Fruit fly (Drosophila melanogaster) whole organism, embryonic: ENCODE results near the gene CG6470.
A peak's percentile ranks its signal among the peaks of the same experiment; 100 is the strongest.

Source experiments
- Atf-2 ChIP-seq: fragments of 200-800 bp; sonication (Bioruptor generic); optimal IDR thresholded peaks from 2 replicates; lab custom pipeline; 2016; ENCODE audit warnings: missing biosample characterization, missing genetic modification characterization
- B-H2 ChIP-seq: fragments of 200-800 bp; sonication (Bioruptor generic); optimal IDR thresholded peaks from 2 replicates; lab custom pipeline; 2018; ENCODE audit warnings: missing biosample characterization, mild to moderate bottlenecking, missing genetic modification characterization
- CG14667 ChIP-seq: fragments of 200-800 bp; sonication (Bioruptor generic); IDR thresholded peaks from 2 replicates; pipeline ENCODE4 v1.3.6; 2022; ENCODE audit warnings: missing biosample characterization, missing genetic modification characterization
- CG1603 ChIP-seq: fragments of 200-800 bp; sonication (Bioruptor generic); optimal IDR thresholded peaks from 2 replicates; lab custom pipeline; 2019; ENCODE audit warnings: missing biosample characterization, mild to moderate bottlenecking, missing genetic modification characterization, moderate library complexity
- CG16813 ChIP-seq: fragments of 200-800 bp; sonication (Bioruptor generic); IDR thresholded peaks from 3 replicates; pipeline ENCODE4 v1.3.6; 2022; ENCODE audit warnings: missing biosample characterization, missing genetic modification characterization; ENCODE audit not compliant: partially characterized antibody
- CG17328 ChIP-seq: fragments of 200-800 bp; sonication (Bioruptor generic); IDR thresholded peaks from 2 replicates; pipeline ENCODE4 v1.3.6; 2022; ENCODE audit warnings: missing biosample characterization, missing genetic modification characterization
- CG17359 ChIP-seq: fragments of 200-800 bp; sonication (Bioruptor generic); optimal IDR thresholded peaks from 3 replicates; lab custom pipeline; 2018; ENCODE audit warnings: missing biosample characterization, mild to moderate bottlenecking, missing genetic modification characterization, moderate library complexity
- CG2129 ChIP-seq: fragments of 200-800 bp; sonication (Bioruptor generic); IDR thresholded peaks from 2 replicates; pipeline ENCODE4 v1.3.6; 2022; ENCODE audit warnings: missing biosample characterization, missing genetic modification characterization; ENCODE audit not compliant: partially characterized antibody
- CG2875 ChIP-seq: fragments of 200-800 bp; sonication (Bioruptor generic); optimal IDR thresholded peaks from 2 replicates; lab custom pipeline; 2017; ENCODE audit warnings: missing biosample characterization, mild to moderate bottlenecking, missing genetic modification characterization, missing genetic modification reagents
- CG31365 ChIP-seq: fragments of 200-800 bp; sonication (Bioruptor generic); optimal IDR thresholded peaks from 2 replicates; lab custom pipeline; 2018; ENCODE audit warnings: missing biosample characterization, mild to moderate bottlenecking, missing genetic modification characterization
- CG34376 ChIP-seq: fragments of 200-800 bp; sonication (Bioruptor generic); optimal IDR thresholded peaks from 2 replicates; lab custom pipeline; 2018; ENCODE audit warnings: missing biosample characterization, mild to moderate bottlenecking, missing genetic modification characterization
- CG34422 ChIP-seq: fragments of 200-800 bp; sonication (Bioruptor generic); IDR thresholded peaks from 3 replicates; pipeline ENCODE4 v1.3.6; 2022; ENCODE audit warnings: missing biosample characterization, missing genetic modification characterization
- CG42726 ChIP-seq: fragments of 200-800 bp; sonication (Bioruptor generic); IDR thresholded peaks from 2 replicates; pipeline ENCODE4 v1.3.6; 2022; ENCODE audit warnings: missing biosample characterization, missing genetic modification characterization; ENCODE audit not compliant: partially characterized antibody
- CG4854 ChIP-seq: fragments of 200-800 bp; sonication (Bioruptor generic); optimal IDR thresholded peaks from 2 replicates; lab custom pipeline; 2016; ENCODE audit warnings: missing biosample characterization, missing genetic modification characterization, inconsistent platforms
- CG5245 ChIP-seq: fragments of 200-800 bp; sonication (Bioruptor generic); optimal IDR thresholded peaks from 3 replicates; lab custom pipeline; 2016; ENCODE audit warnings: missing biosample characterization, missing genetic modification characterization
- CG9609 ChIP-seq: fragments of 200-800 bp; sonication (Bioruptor generic); optimal IDR thresholded peaks from 3 replicates; lab custom pipeline; 2016; ENCODE audit warnings: missing biosample characterization, missing genetic modification characterization
- D ChIP-seq, 2 experiments: fragments of 200-800 bp in 1 of 2; fragments of >200 bp in 1 of 2; sonication (Bioruptor generic) in 1 of 2; optimal IDR thresholded peaks; 2 replicates in 1 of 2; 3 replicates in 1 of 2; lab custom pipeline; 2017; ENCODE audit warnings: mild to moderate bottlenecking in 1 of 2, missing biosample characterization in 1 of 2, missing genetic modification characterization in 1 of 2, missing genetic modification reagents in 1 of 2
- Deaf1 ChIP-seq: fragments of 200-800 bp; optimal IDR thresholded peaks from 3 replicates; lab custom pipeline; 2019; ENCODE audit warnings: missing biosample characterization, mild to moderate bottlenecking, missing genetic modification characterization, moderate library complexity
- Dll ChIP-seq: fragments of 200-800 bp; sonication (Bioruptor generic); IDR thresholded peaks from 4 replicates; pipeline ENCODE4 v1.3.6; 2022; ENCODE audit warnings: missing biosample characterization, missing genetic modification characterization; ENCODE audit not compliant: partially characterized antibody
- E2f1 ChIP-seq: fragments of 200-800 bp; sonication (Bioruptor generic); IDR thresholded peaks from 2 replicates; pipeline ENCODE4 v1.3.6; 2022; ENCODE audit warnings: missing biosample characterization, missing genetic modification characterization
- Eip74EF ChIP-seq, 2 experiments: fragments of 200-800 bp in 1 of 2; fragments of >200 bp in 1 of 2; sonication (Bioruptor generic) in 1 of 2; optimal IDR thresholded peaks; 2 replicates each; lab custom pipeline; 2017 to 2019; ENCODE audit warnings: missing biosample characterization in 2 of 2, missing genetic modification characterization in 2 of 2, mild to moderate bottlenecking in 1 of 2, moderate library complexity in 1 of 2
- Elba2 ChIP-seq: fragments of 200-800 bp; sonication (Bioruptor generic); optimal IDR thresholded peaks from 3 replicates; lab custom pipeline; 2016; ENCODE audit warnings: missing biosample characterization, missing genetic modification characterization
- Gsc ChIP-seq: fragments of 200-800 bp; sonication (Bioruptor generic); IDR thresholded peaks from 2 replicates; pipeline ENCODE4 v1.3.6; 2022; ENCODE audit warnings: missing biosample characterization, missing genetic modification characterization
- Jarid2 ChIP-seq: fragments of 200-800 bp; sonication (Bioruptor generic); optimal IDR thresholded peaks from 3 replicates; lab custom pipeline; 2017; ENCODE audit warnings: mild to moderate bottlenecking, missing biosample characterization, missing genetic modification reagents, missing genetic modification characterization
- Opbp ChIP-seq: fragments of 200-800 bp; sonication (Bioruptor generic); IDR thresholded peaks from 3 replicates; pipeline ENCODE4 v1.3.6; 2022; ENCODE audit warnings: missing biosample characterization, missing genetic modification characterization; ENCODE audit not compliant: partially characterized antibody
- Rfx ChIP-seq: fragments of 200-800 bp; sonication (Bioruptor generic); IDR thresholded peaks from 2 replicates; pipeline ENCODE4 v1.3.6; 2022; ENCODE audit warnings: missing biosample characterization, missing genetic modification characterization
- Sox102F ChIP-seq: fragments of 200-800 bp; sonication (Bioruptor generic); optimal IDR thresholded peaks from 2 replicates; lab custom pipeline; 2018; ENCODE audit warnings: missing biosample characterization, mild to moderate bottlenecking, missing genetic modification characterization, moderate library complexity
- Trl ChIP-seq, 3 experiments: fragments of >200 bp in 2 of 3; fragments of 200-800 bp in 1 of 3; sonication (Bioruptor generic) in 1 of 3; optimal IDR thresholded peaks; 2 replicates in 1 of 3; 3 replicates in 2 of 3; lab custom pipeline; 2016 to 2017; ENCODE audit warnings: missing biosample characterization in 1 of 3, missing genetic modification characterization in 1 of 3
- ato ChIP-seq: fragments of 200-800 bp; sonication (Bioruptor generic); IDR thresholded peaks from 2 replicates; pipeline ENCODE4 v1.3.6; 2022; ENCODE audit warnings: missing biosample characterization, missing genetic modification characterization; ENCODE audit not compliant: partially characterized antibody
- chif ChIP-seq, 2 experiments: fragments of 200-800 bp; sonication (Bioruptor generic); optimal IDR thresholded peaks; 3 replicates each; lab custom pipeline; 2016; ENCODE audit warnings: missing biosample characterization in 2 of 2, missing genetic modification characterization in 2 of 2
- chinmo ChIP-seq: fragments of 200-800 bp; sonication (Bioruptor generic); IDR thresholded peaks from 4 replicates; pipeline ENCODE4 v1.3.6; 2022; ENCODE audit warnings: missing biosample characterization, missing genetic modification characterization; ENCODE audit not compliant: partially characterized antibody
- croc ChIP-seq: fragments of 200-800 bp; sonication (Bioruptor generic); conservative IDR thresholded peaks from 3 replicates; pipeline ENCODE4 v1.3.6; 2022; ENCODE audit warnings: missing biosample characterization, missing genetic modification characterization
- cwo ChIP-seq: fragments of 200-800 bp; sonication (Bioruptor generic); optimal IDR thresholded peaks from 3 replicates; lab custom pipeline; 2017; ENCODE audit warnings: missing biosample characterization, missing genetic modification characterization, mild to moderate bottlenecking, moderate library complexity, missing genetic modification reagents
- dimm ChIP-seq: fragments of 200-800 bp; sonication (Bioruptor generic); IDR thresholded peaks from 2 replicates; pipeline ENCODE4 v1.3.6; 2022; ENCODE audit warnings: missing biosample characterization, missing genetic modification characterization
- dmrt99B ChIP-seq: fragments of 200-800 bp; sonication (Bioruptor generic); optimal IDR thresholded peaks from 2 replicates; lab custom pipeline; 2018; ENCODE audit warnings: missing biosample characterization, mild to moderate bottlenecking, missing genetic modification characterization, moderate library complexity
- dysf ChIP-seq: fragments of 200-800 bp; sonication (Bioruptor generic); IDR thresholded peaks from 3 replicates; pipeline ENCODE4 v1.3.6; 2022; ENCODE audit warnings: missing biosample characterization, missing genetic modification characterization
- gcm2 ChIP-seq: fragments of 200-800 bp; sonication (Bioruptor generic); optimal IDR thresholded peaks from 2 replicates; lab custom pipeline; 2016; ENCODE audit warnings: missing biosample characterization, missing genetic modification characterization
- gsb-n ChIP-seq: fragments of 200-800 bp; sonication (Bioruptor generic); optimal IDR thresholded peaks from 3 replicates; lab custom pipeline; 2018; ENCODE audit warnings: missing biosample characterization, mild to moderate bottlenecking, missing genetic modification characterization
- h ChIP-seq: fragments of >200 bp; optimal IDR thresholded peaks from 2 replicates; lab custom pipeline; 2017
- hbn ChIP-seq: fragments of 200-800 bp; sonication (Bioruptor generic); IDR thresholded peaks from 2 replicates; pipeline ENCODE4 v1.3.6; 2022; ENCODE audit warnings: missing biosample characterization, missing genetic modification characterization; ENCODE audit not compliant: partially characterized antibody
- inv ChIP-seq: fragments of 200-800 bp; sonication (Bioruptor generic); IDR thresholded peaks from 2 replicates; pipeline ENCODE4 v1.3.6; 2022; ENCODE audit warnings: missing biosample characterization, missing genetic modification characterization; ENCODE audit not compliant: partially characterized antibody
- knrl ChIP-seq: fragments of 200-800 bp; sonication (Bioruptor generic); IDR thresholded peaks from 3 replicates; pipeline ENCODE4 v1.3.6; 2022; ENCODE audit warnings: missing biosample characterization, missing genetic modification characterization; ENCODE audit not compliant: partially characterized antibody
- maf-S ChIP-seq: fragments of 200-800 bp; sonication (Bioruptor generic); optimal IDR thresholded peaks from 2 replicates; lab custom pipeline; 2016; ENCODE audit warnings: missing biosample characterization, missing genetic modification characterization
- mld ChIP-seq: fragments of 200-800 bp; sonication (Bioruptor generic); IDR thresholded peaks from 3 replicates; pipeline ENCODE4 v1.3.6; 2022; ENCODE audit warnings: missing biosample characterization, missing genetic modification characterization; ENCODE audit not compliant: partially characterized antibody
- nerfin-2 ChIP-seq: fragments of 200-800 bp; sonication (Bioruptor generic); IDR thresholded peaks from 2 replicates; pipeline ENCODE4 v1.3.6; 2022; ENCODE audit warnings: missing biosample characterization, missing genetic modification characterization; ENCODE audit not compliant: partially characterized antibody
- so ChIP-seq: fragments of 200-800 bp; sonication (Bioruptor generic); IDR thresholded peaks from 3 replicates; pipeline ENCODE4 v1.3.6; 2022; ENCODE audit warnings: missing biosample characterization, missing genetic modification characterization
- unc-4 ChIP-seq: fragments of 200-800 bp; sonication (Bioruptor generic); IDR thresholded peaks from 2 replicates; pipeline ENCODE4 v1.3.6; 2022; ENCODE audit warnings: missing biosample characterization, missing genetic modification characterization; ENCODE audit not compliant: partially characterized antibody
- z ChIP-seq: fragments of 200-800 bp; sonication (Bioruptor generic); IDR thresholded peaks from 3 replicates; pipeline ENCODE4 v1.3.6; 2022; ENCODE audit warnings: missing biosample characterization, missing genetic modification characterization

CG6470 gene

DNA sequence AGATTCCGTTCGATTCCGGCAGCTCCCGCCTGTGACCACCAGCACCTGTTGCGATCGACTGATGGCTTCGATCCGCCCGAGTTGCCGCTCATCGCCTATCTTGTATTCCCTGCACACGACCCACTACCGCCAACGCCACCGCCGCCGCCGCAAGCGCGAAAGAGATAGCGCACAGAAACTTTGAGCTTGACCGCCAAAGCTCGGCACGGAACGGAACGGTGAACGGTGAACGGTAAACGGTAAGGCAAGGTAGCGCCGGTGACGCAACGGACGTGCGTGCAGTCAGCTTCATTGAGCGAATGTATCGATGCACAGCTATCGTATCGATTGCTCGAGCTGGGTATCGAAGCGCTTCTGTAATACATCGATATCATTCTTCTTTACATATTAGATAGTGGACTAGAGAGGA is 2.4 kb downstream of the CG6470 start, which contains the start of gene Ggt-1 (continued):
- TF ChIP-seq chinmo (GFP tag; lab: Robert Waterston, UW) (peak; percentile 99), cwo (GFP tag; lab: Kevin White, UChicago) (peak; percentile 22), gcm2 (peak; percentile 34), CG14667 (GFP tag; lab: Robert Waterston, UW) (no peak), D (optimal IDR thresholded peaks at IDR 0.05; lab: Kevin White, UChicago) (no peak), D (GFP tag; optimal IDR thresholded peaks at IDR 0.05; lab: Kevin White, UChicago) (no peak), z (GFP tag; lab: Robert Waterston, UW) (no peak), mld (GFP tag; lab: Robert Waterston, UW) (peak; percentile 91), CG1603 (tag; lab: Kevin White, UChicago) (peak; percentile 99), CG17328 (GFP tag; lab: Robert Waterston, UW) (no peak), CG16813 (peak; percentile 92), Jarid2 (peak; percentile 72), nerfin-2 (GFP tag; lab: Robert Waterston, UW) (peak; percentile 97), dysf (GFP tag; lab: Robert Waterston, UW) (no peak), CG4854 (GFP tag; lab: Kevin White, UChicago) (no peak), B-H2 (GFP tag; lab: Kevin White, UChicago) (peak; percentile 27), Sox102F (no peak), CG17359 (no peak), h (lab: Kevin White, UChicago) (no peak), hbn (GFP tag; lab: Robert Waterston, UW) (peak; percentile 89), CG9609 (GFP tag; lab: Kevin White, UChicago) (no peak), dimm (GFP tag; lab: Robert Waterston, UW) (no peak), Rfx (peak; percentile 33; the same call in 1 of the 2 replicates), CG5245 (no peak), dmrt99B (tag; lab: Kevin White, UChicago) (no peak), so (GFP tag; lab: Robert Waterston, UW) (peak; percentile 50; the same call in 1 of the 3 replicates), CG2875 (GFP tag; lab: Kevin White, UChicago) (no peak), Atf-2 (GFP tag; lab: Kevin White, UChicago) (no peak), gsb-n (tag; lab: Kevin White, UChicago) (no peak), chif (GFP tag; optimal IDR thresholded peaks at IDR 0.05; lab: Kevin White, UChicago) (no peak), CG2129 (peak; percentile 82), Dll (peak; percentile 95), inv (GFP tag; lab: Robert Waterston, UW) (peak; percentile 76), E2f1 (GFP tag; lab: Robert Waterston, UW) (no peak), knrl (GFP tag; lab: Robert Waterston, UW) (peak; percentile 91), maf-S (GFP tag; lab: Kevin White, UChicago) (no peak), CG42726 (peak; percentile 84), ato (GFP tag; lab: Robert Waterston, UW) (peak; percentile 94), CG34376 (GFP tag; lab: Kevin White, UChicago) (peak; percentile 35), Trl (optimal IDR thresholded peaks at IDR 0.05; lab: Kevin White, UChicago) (no peak), Trl (GFP tag; optimal IDR thresholded peaks at IDR 0.05; lab: Kevin White, UChicago) (no peak), CG34422 (GFP tag; lab: Robert Waterston, UW) (0 out of 3 replicates have a peak, but pooled peaks have one; percentile 17), Eip74EF (GFP tag; optimal IDR thresholded peaks at IDR 0.05; lab: Kevin White, UChicago) (peak in 1 of 2 experiments; percentile 19), croc (GFP tag; lab: Robert Waterston, UW) (no peak), Elba2 (GFP tag; lab: Kevin White, UChicago) (no peak), Opbp (GFP tag; lab: Robert Waterston, UW) (peak; percentile 93), Deaf1 (peak; percentile 68), CG31365 (tag; lab: Kevin White, UChicago) (no peak), unc-4 (GFP tag; lab: Robert Waterston, UW) (peak; percentile 93), Gsc (no peak)
